Fruit fly (Drosophila melanogaster) whole organism, embryonic: ENCODE data around the gene CG44139.
A peak's percentile ranks its signal among the peaks of the same experiment; 100 is the strongest.

Experiments used
- ATbp ChIP-seq: fragments of 200-800 bp; sonication (Bioruptor generic); optimal IDR thresholded peaks from 2 replicates; lab custom pipeline; 2017; ENCODE audit warnings: missing biosample characterization, mild to moderate bottlenecking, missing genetic modification characterization, missing genetic modification reagents
- Asciz ChIP-seq: fragments of 200-800 bp; sonication (Bioruptor generic); optimal IDR thresholded peaks from 2 replicates; lab custom pipeline; 2017; ENCODE audit warnings: missing biosample characterization, mild to moderate bottlenecking, missing genetic modification characterization, missing genetic modification reagents
- Atf3 ChIP-seq: fragments of 200-800 bp; sonication (Bioruptor generic); optimal IDR thresholded peaks from 3 replicates; lab custom pipeline; 2016; ENCODE audit warnings: missing biosample characterization, missing genetic modification characterization
- B-H1 ChIP-seq: fragments of 200-800 bp; sonication (Bioruptor generic); IDR thresholded peaks from 3 replicates; pipeline ENCODE4 v1.3.6; 2022; ENCODE audit warnings: missing biosample characterization, missing genetic modification characterization
- CG1024 ChIP-seq: fragments of 200-800 bp; sonication (Bioruptor generic); IDR thresholded peaks from 2 replicates; pipeline ENCODE4 v1.3.6; 2022; ENCODE audit warnings: missing biosample characterization, missing genetic modification characterization
- CG10431 ChIP-seq: fragments of 200-800 bp; sonication (Bioruptor generic); optimal IDR thresholded peaks from 3 replicates; lab custom pipeline; 2018; ENCODE audit warnings: missing biosample characterization, mild to moderate bottlenecking, missing genetic modification characterization
- CG10565 ChIP-seq: fragments of 200-800 bp; sonication (Bioruptor generic); optimal IDR thresholded peaks from 3 replicates; lab custom pipeline; 2016; ENCODE audit warnings: missing biosample characterization, mild to moderate bottlenecking, missing genetic modification characterization
- CG12391 ChIP-seq: fragments of 200-800 bp; sonication (Bioruptor generic); optimal IDR thresholded peaks from 3 replicates; lab custom pipeline; 2018; ENCODE audit warnings: missing biosample characterization, mild to moderate bottlenecking, missing genetic modification characterization, moderate library complexity
- CG13296 ChIP-seq: fragments of 200-800 bp; sonication (Bioruptor generic); optimal IDR thresholded peaks from 3 replicates; lab custom pipeline; 2018; ENCODE audit warnings: missing biosample characterization, mild to moderate bottlenecking, missing genetic modification characterization
- CG14050 ChIP-seq: fragments of 200-800 bp; sonication (Bioruptor generic); IDR thresholded peaks from 3 replicates; pipeline ENCODE4 v1.3.6; 2022; ENCODE audit warnings: missing biosample characterization, missing genetic modification characterization
- CG15011 ChIP-seq: fragments of 200-800 bp; sonication (Bioruptor generic); optimal IDR thresholded peaks from 3 replicates; lab custom pipeline; 2018; ENCODE audit warnings: missing biosample characterization, mild to moderate bottlenecking, missing genetic modification characterization
- CG17186 ChIP-seq: fragments of 200-800 bp; sonication (Bioruptor generic); optimal IDR thresholded peaks from 3 replicates; lab custom pipeline; 2017; ENCODE audit warnings: missing biosample characterization, missing genetic modification reagents, missing genetic modification characterization
- CG17568 ChIP-seq: fragments of 200-800 bp; sonication (Bioruptor generic); optimal IDR thresholded peaks from 2 replicates; lab custom pipeline; 2018; ENCODE audit warnings: missing biosample characterization, mild to moderate bottlenecking, missing genetic modification characterization, moderate library complexity
- CG17912 ChIP-seq: fragments of 200-800 bp; sonication (Bioruptor generic); optimal IDR thresholded peaks from 2 replicates; lab custom pipeline; 2018; ENCODE audit warnings: missing biosample characterization, mild to moderate bottlenecking, missing genetic modification characterization
- CG1832 ChIP-seq: fragments of 200-800 bp; sonication (Bioruptor generic); optimal IDR thresholded peaks from 2 replicates; lab custom pipeline; 2017; ENCODE audit warnings: missing biosample characterization, mild to moderate bottlenecking, missing genetic modification characterization, inconsistent platforms
- CG2889 ChIP-seq: fragments of 200-800 bp; sonication (Bioruptor generic); IDR thresholded peaks from 3 replicates; pipeline ENCODE4 v1.3.6; 2022; ENCODE audit warnings: missing biosample characterization, missing genetic modification characterization
- CG31224 ChIP-seq: fragments of 200-800 bp; sonication (Bioruptor generic); IDR thresholded peaks from 2 replicates; pipeline ENCODE4 v1.3.6; 2022; ENCODE audit warnings: missing biosample characterization, missing genetic modification characterization
- CG32772 ChIP-seq: fragments of 200-800 bp; sonication (Bioruptor generic); IDR thresholded peaks from 2 replicates; pipeline ENCODE4 v1.3.6; 2022; ENCODE audit warnings: missing biosample characterization, missing genetic modification characterization
- CG5953 ChIP-seq: fragments of 200-800 bp; sonication (Bioruptor generic); IDR thresholded peaks from 2 replicates; pipeline ENCODE4 v1.3.6; 2022; ENCODE audit warnings: missing biosample characterization, missing genetic modification characterization
- CG6272 ChIP-seq: fragments of 200-800 bp; sonication (Bioruptor generic); IDR thresholded peaks from 2 replicates; pipeline ENCODE4 v1.3.6; 2022; ENCODE audit warnings: missing biosample characterization, missing genetic modification characterization
- CG6689 ChIP-seq: fragments of 200-800 bp; sonication (Bioruptor generic); IDR thresholded peaks from 2 replicates; pipeline ENCODE4 v1.3.6; 2022; ENCODE audit warnings: missing biosample characterization, missing genetic modification characterization
- CG7357 ChIP-seq: fragments of 200-800 bp; sonication (Bioruptor generic); IDR thresholded peaks from 3 replicates; pipeline ENCODE4 v1.3.6; 2022; ENCODE audit warnings: missing biosample characterization, missing genetic modification characterization
- CG7987 ChIP-seq: fragments of 200-800 bp; sonication (Bioruptor generic); optimal IDR thresholded peaks from 2 replicates; lab custom pipeline; 2018; ENCODE audit warnings: missing biosample characterization, mild to moderate bottlenecking, missing genetic modification characterization, moderate library complexity
- Doc3 ChIP-seq: fragments of 200-800 bp; sonication (Bioruptor generic); IDR thresholded peaks from 3 replicates; pipeline ENCODE4 v1.3.6; 2022; ENCODE audit warnings: missing biosample characterization, missing genetic modification characterization; ENCODE audit not compliant: partially characterized antibody
- Hr51 ChIP-seq, 2 experiments: fragments of 200-800 bp; sonication (Bioruptor generic); optimal IDR thresholded peaks; 2 replicates in 1 of 2; 3 replicates in 1 of 2; lab custom pipeline; 2016 to 2018; ENCODE audit warnings: missing biosample characterization in 2 of 2, missing genetic modification characterization in 2 of 2, mild to moderate bottlenecking in 1 of 2, moderate library complexity in 1 of 2
- MBD-R2 ChIP-seq: fragments of 200-800 bp; sonication (Bioruptor generic); IDR thresholded peaks from 2 replicates; pipeline ENCODE4 v1.3.6; 2022; ENCODE audit warnings: missing biosample characterization, missing genetic modification characterization
- Mrtf ChIP-seq: fragments of 200-800 bp; sonication (Bioruptor generic); IDR thresholded peaks from 3 replicates; pipeline ENCODE4 v1.3.6; 2022; ENCODE audit warnings: missing biosample characterization, missing genetic modification characterization
- NFAT ChIP-seq: fragments of 200-800 bp; sonication (Bioruptor generic); IDR thresholded peaks from 2 replicates; pipeline ENCODE4 v1.3.6; 2022; ENCODE audit warnings: missing biosample characterization, missing genetic modification characterization
- PHDP ChIP-seq: fragments of 200-800 bp; sonication (Bioruptor generic); optimal IDR thresholded peaks from 3 replicates; lab custom pipeline; 2018; ENCODE audit warnings: missing biosample characterization, mild to moderate bottlenecking, missing genetic modification characterization, moderate library complexity
- Ptx1 ChIP-seq: fragments of 200-800 bp; sonication (Bioruptor generic); IDR thresholded peaks from 2 replicates; pipeline ENCODE4 v1.3.6; 2022; ENCODE audit warnings: missing biosample characterization, missing genetic modification characterization
- Sin3A ChIP-seq: fragments of >200 bp; optimal IDR thresholded peaks from 2 replicates; lab custom pipeline; 2018
- Sox102F ChIP-seq: fragments of 200-800 bp; sonication (Bioruptor generic); optimal IDR thresholded peaks from 2 replicates; lab custom pipeline; 2018; ENCODE audit warnings: missing biosample characterization, mild to moderate bottlenecking, missing genetic modification characterization, moderate library complexity
- Vsx1 ChIP-seq: fragments of 200-800 bp; sonication (Bioruptor generic); optimal IDR thresholded peaks from 2 replicates; lab custom pipeline; 2017; ENCODE audit warnings: missing biosample characterization, mild to moderate bottlenecking, missing genetic modification characterization, missing genetic modification reagents
- cas ChIP-seq: fragments of 200-800 bp; sonication (Bioruptor generic); IDR thresholded peaks from 2 replicates; pipeline ENCODE4 v1.3.6; 2022; ENCODE audit warnings: missing biosample characterization, missing genetic modification characterization
- chn ChIP-seq: fragments of 200-800 bp; sonication (Bioruptor generic); optimal IDR thresholded peaks from 2 replicates; lab custom pipeline; 2016; ENCODE audit warnings: missing biosample characterization, missing genetic modification characterization
- crp ChIP-seq, 2 experiments: fragments of 200-800 bp; sonication (Bioruptor generic); optimal IDR thresholded peaks; 2 replicates in 1 of 2; 3 replicates in 1 of 2; lab custom pipeline; 2017; ENCODE audit warnings: missing biosample characterization in 2 of 2, missing genetic modification characterization in 2 of 2, mild to moderate bottlenecking in 1 of 2, moderate library complexity in 1 of 2
- dan ChIP-seq: fragments of 200-800 bp; sonication (Bioruptor generic); IDR thresholded peaks from 2 replicates; pipeline ENCODE4 v1.3.6; 2022; ENCODE audit warnings: missing biosample characterization, missing genetic modification characterization
- grn ChIP-seq: fragments of 200-800 bp; sonication (Bioruptor generic); optimal IDR thresholded peaks from 3 replicates; lab custom pipeline; 2017; ENCODE audit warnings: missing biosample characterization, missing genetic modification characterization
- jigr1 ChIP-seq: fragments of 200-800 bp; sonication (Bioruptor generic); IDR thresholded peaks from 3 replicates; pipeline ENCODE4 v1.3.6; 2022; ENCODE audit warnings: missing biosample characterization, missing genetic modification characterization
- ken ChIP-seq: fragments of 200-800 bp; sonication (Bioruptor generic); IDR thresholded peaks from 3 replicates; pipeline ENCODE4 v1.3.6; 2022; ENCODE audit warnings: missing biosample characterization, missing genetic modification characterization
- lbe ChIP-seq: fragments of 200-800 bp; sonication (Bioruptor generic); optimal IDR thresholded peaks from 2 replicates; lab custom pipeline; 2016; ENCODE audit warnings: missing biosample characterization, mild to moderate bottlenecking, missing genetic modification characterization
- lmd ChIP-seq: fragments of 200-800 bp; sonication (Bioruptor generic); IDR thresholded peaks from 2 replicates; pipeline ENCODE4 v1.3.6; 2022; ENCODE audit warnings: missing biosample characterization, missing genetic modification characterization
- lola ChIP-seq, 3 experiments: fragments of >200 bp in 2 of 3; fragments of 200-800 bp in 1 of 3; sonication (Bioruptor generic) in 1 of 3; optimal IDR thresholded peaks; 2 replicates each; lab custom pipeline; 2017 to 2019; ENCODE audit warnings: missing biosample characterization in 3 of 3, missing genetic modification characterization in 3 of 3, mild to moderate bottlenecking in 1 of 3, moderate library complexity in 1 of 3
- nmo ChIP-seq: fragments of 200-800 bp; sonication (Bioruptor generic); optimal IDR thresholded peaks from 2 replicates; lab custom pipeline; 2018; ENCODE audit warnings: missing biosample characterization, mild to moderate bottlenecking, missing genetic modification characterization, moderate library complexity
- p53 ChIP-seq: fragments of 200-800 bp; sonication (Bioruptor generic); optimal IDR thresholded peaks from 2 replicates; lab custom pipeline; 2016; ENCODE audit warnings: missing biosample characterization, missing genetic modification characterization
- sd ChIP-seq: fragments of 200-800 bp; sonication (Bioruptor generic); optimal IDR thresholded peaks from 3 replicates; lab custom pipeline; 2018; ENCODE audit warnings: missing biosample characterization, mild to moderate bottlenecking, missing genetic modification characterization, moderate library complexity
- slou ChIP-seq: fragments of 200-800 bp; sonication (Bioruptor generic); optimal IDR thresholded peaks from 3 replicates; lab custom pipeline; 2016; ENCODE audit warnings: missing biosample characterization, missing genetic modification characterization
- sug ChIP-seq: fragments of 200-800 bp; optimal IDR thresholded peaks from 2 replicates; lab custom pipeline; 2019; ENCODE audit warnings: missing biosample characterization, mild to moderate bottlenecking, missing genetic modification characterization, moderate library complexity
- wor ChIP-seq: fragments of 200-800 bp; sonication (Bioruptor generic); IDR thresholded peaks from 2 replicates; pipeline ENCODE4 v1.3.6; 2022; ENCODE audit warnings: missing biosample characterization, missing genetic modification characterization
- yki ChIP-seq: fragments of >200 bp; optimal IDR thresholded peaks from 3 replicates; lab custom pipeline; 2018
- zen ChIP-seq: fragments of 200-800 bp; sonication (Bioruptor generic); optimal IDR thresholded peaks from 3 replicates; lab custom pipeline; 2018; ENCODE audit warnings: missing biosample characterization, mild to moderate bottlenecking, missing genetic modification characterization, moderate library complexity

Gene CG44139

dm6 chr2L:2380805-2381204, 43.8 kb upstream of the CG44139 start, which contains the start of gene Eogt (continued):
- peak in 1 of 3 experiments; percentile 93 for TF ChIP-seq lola (GFP tag; optimal IDR thresholded peaks at IDR 0.05; lab: Kevin White, UChicago)
- peak; percentile 63 to 92 for TF ChIP-seq Hr51 (GFP tag; optimal IDR thresholded peaks at IDR 0.05; lab: Kevin White, UChicago)
- TF ChIP-seq CG6689 (GFP tag; lab: Robert Waterston, UW): peak; percentile 97
- peak; percentile 94 for TF ChIP-seq CG14050 (GFP tag; lab: Robert Waterston, UW)
- TF ChIP-seq CG15011: peak; percentile 78
- TF ChIP-seq CG12391 (tag; lab: Kevin White, UChicago): peak; percentile 96
- peak; percentile 95 for TF ChIP-seq sd (tag; lab: Kevin White, UChicago)
- peak; percentile 91 for TF ChIP-seq Mrtf (GFP tag; lab: Robert Waterston, UW)
- no peak for TF ChIP-seq yki (lab: Kevin White, UChicago)
- TF ChIP-seq CG6272 (GFP tag; lab: Robert Waterston, UW): peak; percentile 95
- peak; percentile 97 for TF ChIP-seq nmo (GFP tag; lab: Kevin White, UChicago)
- peak; percentile 85 for TF ChIP-seq sug (tag; lab: Kevin White, UChicago)
- TF ChIP-seq CG10565 (GFP tag; lab: Kevin White, UChicago): peak; percentile 54
- TF ChIP-seq crp (GFP tag; optimal IDR thresholded peaks at IDR 0.05; lab: Kevin White, UChicago): peak in 1 of 2 experiments; percentile 64
- peak; percentile 67 for TF ChIP-seq CG10431
- TF ChIP-seq CG17186 (GFP tag; lab: Kevin White, UChicago): peak; percentile 64
- peak; percentile 86 for TF ChIP-seq chn (GFP tag; lab: Kevin White, UChicago)
- peak; percentile 76 for TF ChIP-seq slou (GFP tag; lab: Kevin White, UChicago)
- peak; percentile 90 for TF ChIP-seq lbe (GFP tag; lab: Kevin White, UChicago)
- peak; percentile 95 for TF ChIP-seq PHDP (tag; lab: Kevin White, UChicago)
- TF ChIP-seq CG1832: no peak
- peak; percentile 98 for TF ChIP-seq Ptx1
- TF ChIP-seq Asciz (GFP tag; lab: Kevin White, UChicago): peak; percentile 69
- peak; percentile 94 for TF ChIP-seq CG2889 (GFP tag; lab: Robert Waterston, UW)
- peak; percentile 95 for TF ChIP-seq jigr1 (GFP tag; lab: Robert Waterston, UW)
- peak; percentile 64 for TF ChIP-seq Atf3
- TF ChIP-seq zen: peak; percentile 96
- TF ChIP-seq Vsx1 (GFP tag; lab: Kevin White, UChicago): no peak
- TF ChIP-seq CG1024 (GFP tag; lab: Robert Waterston, UW): peak; percentile 94
- peak; percentile 98 for TF ChIP-seq ken (GFP tag; lab: Robert Waterston, UW)
- peak; percentile 95 for TF ChIP-seq MBD-R2
- peak; percentile 96 for TF ChIP-seq B-H1
- TF ChIP-seq CG32772 (GFP tag; lab: Robert Waterston, UW): peak; percentile 97
- TF ChIP-seq ATbp: peak; percentile 89
- TF ChIP-seq cas (GFP tag; lab: Robert Waterston, UW): peak; percentile 77; the same call in 1 of the 2 replicates
- no peak for TF ChIP-seq Doc3
- TF ChIP-seq CG17912 (GFP tag; lab: Kevin White, UChicago): peak; percentile 55
- TF ChIP-seq CG31224 (GFP tag; lab: Robert Waterston, UW): peak; percentile 90
- no peak for TF ChIP-seq CG17568 (GFP tag; lab: Kevin White, UChicago)
- TF ChIP-seq Sox102F (GFP tag; lab: Kevin White, UChicago): peak; percentile 94
- peak; percentile 79 for TF ChIP-seq CG13296 (GFP tag; lab: Kevin White, UChicago)
- peak; percentile 95 for TF ChIP-seq NFAT
- peak; percentile 23 for TF ChIP-seq p53 (GFP tag; lab: Kevin White, UChicago)
- TF ChIP-seq CG5953 (GFP tag; lab: Robert Waterston, UW): peak; percentile 94
- peak; percentile 96 for TF ChIP-seq wor
- peak; percentile 96 for TF ChIP-seq lmd
- peak; percentile 50 for TF ChIP-seq CG7987 (GFP tag; lab: Kevin White, UChicago)
- no peak for TF ChIP-seq grn (GFP tag; lab: Kevin White, UChicago)
- peak; percentile 90 for TF ChIP-seq CG7357
- peak; percentile 31 for TF ChIP-seq Sin3A (lab: Kevin White, UChicago)
- peak; percentile 89 for TF ChIP-seq dan
